Worm (Caenorhabditis elegans) whole organism, L4 larva: Measurements from ENCODE around the gene clec-230.

Experiments
- D1046.2 ChIP-seq: fragments of 200-800 bp; sonication (Bioruptor generic); IDR thresholded peaks from 2 replicates; pipeline ENCODE4 v1.3.6; 2022; ENCODE audit warnings: missing genetic modification characterization, missing compliant biosample characterization
- F49E8.2 ChIP-seq: sonication (generic microtip); optimal IDR thresholded peaks from 2 replicates; lab custom pipeline; 2016; ENCODE audit warnings: missing compliant biosample characterization, mild to moderate bottlenecking, missing genetic modification characterization, borderline replicate concordance
- dpl-1 ChIP-seq: fragments of 150-350 bp; optimal IDR thresholded peaks from 2 replicates; lab custom pipeline; 2014; ENCODE audit warnings: missing biosample characterization, missing genetic modification reagents, missing genetic modification characterization
- duxl-1 ChIP-seq: sonication (generic microtip); optimal IDR thresholded peaks from 2 replicates; lab custom pipeline; 2016; ENCODE audit warnings: mild to moderate bottlenecking, missing genetic modification characterization, moderate library complexity, missing compliant biosample characterization; ENCODE audit not compliant: poor library complexity
- jun-1 ChIP-seq: fragments of 150-350 bp; optimal IDR thresholded peaks from 2 replicates; lab custom pipeline; 2014; ENCODE audit warnings: missing biosample characterization, missing genetic modification reagents, missing genetic modification characterization
- mep-1 ChIP-seq: fragments of 150-350 bp; sonication (generic microtip); optimal IDR thresholded peaks from 3 replicates; lab custom pipeline; 2014; ENCODE audit warnings: missing biosample characterization, missing genetic modification characterization
- nhr-111 ChIP-seq: fragments of 200-800 bp; sonication (Bioruptor generic); optimal IDR thresholded peaks from 2 replicates; lab custom pipeline; 2018; ENCODE audit warnings: mild to moderate bottlenecking, missing genetic modification characterization, missing compliant biosample characterization
- nhr-42 ChIP-seq: fragments of 200-800 bp; sonication (Bioruptor generic); IDR thresholded peaks from 2 replicates; pipeline ENCODE4 v1.3.6; 2022; ENCODE audit warnings: missing genetic modification characterization, missing compliant biosample characterization
- nhr-6 ChIP-seq: fragments of 150-350 bp; optimal IDR thresholded peaks from 2 replicates; lab custom pipeline; 2014; ENCODE audit warnings: missing biosample characterization, missing genetic modification characterization
- nhr-77 ChIP-seq: fragments of 150-350 bp; optimal IDR thresholded peaks from 2 replicates; lab custom pipeline; 2014; ENCODE audit warnings: missing biosample characterization, missing genetic modification characterization
- pha-4 ChIP-seq, 2 experiments: fragments of 150-350 bp in 1 of 2; fragments of 200-800 bp in 1 of 2; sonication (Bioruptor generic) in 1 of 2; IDR thresholded peaks in 1 of 2; optimal IDR thresholded peaks in 1 of 2; 2 replicates each; pipeline versions ENCODE4 v1.3.6 to Lab custom; 2014 to 2022; ENCODE audit warnings: missing genetic modification characterization in 2 of 2, missing genetic modification reagents in 2 of 2, missing biosample characterization in 1 of 2, missing compliant biosample characterization in 1 of 2
- unc-62 ChIP-seq, 3 experiments: fragments of 150-350 bp in 1 of 3; sonication (generic microtip); optimal IDR thresholded peaks in 2 of 3; peaks in 1 of 3; 1 replicate in 1 of 3; 2 replicates in 2 of 3; lab custom pipeline; 2014 to 2017; ENCODE audit warnings: missing biosample characterization in 3 of 3, missing genetic modification characterization in 3 of 3, missing genetic modification reagents in 3 of 3, missing genotype in 1 of 3
- vab-7 ChIP-seq: fragments of 200-800 bp; sonication (Bioruptor generic); IDR thresholded peaks from 2 replicates; pipeline ENCODE4 v1.3.6; 2022; ENCODE audit warnings: missing genetic modification reagents, missing genetic modification characterization, missing compliant biosample characterization

ce11 chrV:15315827-15316527, 33.0 kb downstream of the clec-230 start, which contains the start of the genes srt-22 and nhr-246:
- TF ChIP-seq duxl-1 (tag; lab: Kevin White, UChicago) (no peak), nhr-111 (GFP tag; lab: Kevin White, UChicago) (no peak), jun-1 (tag; lab: Kevin White, UChicago) (no peak), vab-7 (GFP tag; lab: Robert Waterston, UW) (no peak), nhr-77 (no peak), nhr-42 (GFP tag; lab: Robert Waterston, UW) (no peak), D1046.2 (GFP tag; lab: Robert Waterston, UW) (no peak), pha-4 (GFP tag; IDR thresholded peaks at IDR 0.05; lab: Robert Waterston, UW) (no peak), pha-4 (tag; optimal IDR thresholded peaks at IDR 0.05; lab: Kevin White, UChicago) (no peak), F49E8.2 (tag; lab: Kevin White, UChicago) (no peak), unc-62 (GFP tag; optimal IDR thresholded peaks at IDR 0.05 in 1 of 2; lab: Kevin White, UChicago) (no peak), unc-62 (tag; optimal IDR thresholded peaks at IDR 0.05; lab: Kevin White, UChicago) (no peak), nhr-6 (tag; lab: Kevin White, UChicago) (no peak), dpl-1 (GFP tag; lab: Kevin White, UChicago) (no peak), mep-1 (tag; lab: Kevin White, UChicago) (no peak)
